Worm (Caenorhabditis elegans) whole organism, mixed stage, embryonic: ENCODE measurements around the gene F48D6.4.

ENCODE experiments used
- blmp-1 ChIP-seq: fragments of 150-350 bp; optimal IDR thresholded peaks from 2 replicates; lab custom pipeline; 2014; ENCODE audit warnings: missing biosample characterization, missing genetic modification characterization
- ces-1 ChIP-seq: fragments of 150-350 bp; optimal IDR thresholded peaks from 2 replicates; lab custom pipeline; 2014; ENCODE audit warnings: missing biosample characterization, missing genetic modification reagents, missing genetic modification characterization
- elt-1 ChIP-seq: sonication (generic microtip); optimal IDR thresholded peaks from 2 replicates; lab custom pipeline; 2017; ENCODE audit warnings: missing genetic modification characterization, mild to moderate bottlenecking, missing compliant biosample characterization, antibody characterized with exemption, moderate library complexity, borderline replicate concordance; ENCODE audit not compliant: insufficient read depth
- lin-13 ChIP-seq: fragments of 150-350 bp; optimal IDR thresholded peaks from 2 replicates; lab custom pipeline; 2014; ENCODE audit warnings: missing biosample characterization, missing genetic modification characterization
- lsy-2 ChIP-seq: fragments of 150-350 bp; optimal IDR thresholded peaks from 2 replicates; lab custom pipeline; 2014; ENCODE audit warnings: missing biosample characterization, missing genetic modification characterization
- mab-5 ChIP-seq: fragments of 150-350 bp; optimal IDR thresholded peaks from 2 replicates; lab custom pipeline; 2014; ENCODE audit warnings: missing biosample characterization, missing genetic modification characterization
- nhr-12 ChIP-seq: fragments of 150-350 bp; optimal IDR thresholded peaks from 2 replicates; lab custom pipeline; 2014; ENCODE audit warnings: missing biosample characterization, missing genetic modification characterization
- nhr-28 ChIP-seq: fragments of 150-350 bp; optimal IDR thresholded peaks from 2 replicates; lab custom pipeline; 2014; ENCODE audit warnings: missing biosample characterization, missing genetic modification characterization
- pha-4 ChIP-seq: fragments of 150-350 bp; optimal IDR thresholded peaks from 2 replicates; lab custom pipeline; 2018; ENCODE audit warnings: missing biosample characterization, missing genetic modification reagents, missing genetic modification characterization
- snpc-4 ChIP-seq: fragments of 150-350 bp; optimal IDR thresholded peaks from 2 replicates; lab custom pipeline; 2014; ENCODE audit warnings: missing biosample characterization, missing genetic modification characterization
- unc-62 ChIP-seq: fragments of 150-350 bp; optimal IDR thresholded peaks from 2 replicates; lab custom pipeline; 2014; ENCODE audit warnings: missing biosample characterization, missing genetic modification reagents, missing genetic modification characterization
- ztf-11 ChIP-seq: fragments of 150-350 bp; optimal IDR thresholded peaks from 2 replicates; lab custom pipeline; 2014; ENCODE audit warnings: missing biosample characterization, missing genetic modification characterization

DNA sequence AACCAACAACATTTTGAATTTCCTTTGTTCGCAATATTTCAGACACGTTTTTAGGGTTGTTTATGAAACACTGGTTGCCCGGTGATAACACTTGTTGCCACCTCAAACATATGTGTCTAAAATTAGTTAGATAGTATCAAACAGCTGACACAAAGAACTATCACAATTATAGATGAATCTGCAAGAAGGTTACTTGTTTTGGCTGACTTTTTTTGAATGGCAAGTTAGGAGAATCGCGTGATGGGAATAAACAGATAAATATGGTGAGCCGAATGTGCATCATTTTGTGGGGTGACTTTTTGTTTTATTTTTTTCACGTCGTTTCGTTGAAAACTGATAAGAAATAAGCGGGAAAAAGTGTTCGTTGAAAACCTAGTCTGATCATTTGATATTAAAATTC, 1.9 kb downstream of the F48D6.4 start:
- TF ChIP-seq nhr-28 (tag; lab: Kevin White, UChicago), result no peak
- TF ChIP-seq lin-13 (tag; lab: Kevin White, UChicago), result no peak
- no peak for TF ChIP-seq snpc-4
- no peak for TF ChIP-seq ztf-11 (tag; lab: Kevin White, UChicago)
- no peak for TF ChIP-seq blmp-1 (tag; lab: Kevin White, UChicago)
- no peak for TF ChIP-seq ces-1 (GFP tag; lab: Kevin White, UChicago)
- no peak for TF ChIP-seq pha-4
- TF ChIP-seq mab-5 (tag; lab: Kevin White, UChicago), result no peak
- TF ChIP-seq elt-1, result no peak
- no peak for TF ChIP-seq nhr-12
- no peak for TF ChIP-seq lsy-2
- TF ChIP-seq unc-62, result no peak
